Fruit fly (Drosophila melanogaster) whole organism, prepupa: ENCODE results near the gene CG7601.

ENCODE experiments used
- CG10631 ChIP-seq: fragments of 200-800 bp; sonication (Bioruptor generic); optimal IDR thresholded peaks from 2 replicates; lab custom pipeline; 2016; ENCODE audit warnings: missing biosample characterization, missing genetic modification characterization
- CG15336 ChIP-seq: fragments of 200-800 bp; sonication (Bioruptor generic); IDR thresholded peaks from 2 replicates; pipeline ENCODE4 v1.3.6; 2022; ENCODE audit warnings: missing biosample characterization, missing genetic modification characterization
- CG16779 ChIP-seq: fragments of 200-800 bp; sonication (Bioruptor generic); optimal IDR thresholded peaks from 3 replicates; lab custom pipeline; 2017; ENCODE audit warnings: missing biosample characterization, mild to moderate bottlenecking, missing genetic modification characterization
- CG3032 ChIP-seq: fragments of 200-800 bp; optimal IDR thresholded peaks from 2 replicates; lab custom pipeline; 2019; ENCODE audit warnings: missing biosample characterization, mild to moderate bottlenecking, missing genetic modification characterization, moderate library complexity
- CG31627 ChIP-seq: fragments of 200-800 bp; sonication (Bioruptor generic); optimal IDR thresholded peaks from 3 replicates; lab custom pipeline; 2016; ENCODE audit warnings: missing biosample characterization, missing genetic modification characterization
- Eip78C ChIP-seq: fragments of 200-800 bp; sonication (Bioruptor generic); peaks from one replicate; lab custom pipeline; 2016; ENCODE audit warnings: missing biosample characterization, missing genetic modification characterization
- Hr38 ChIP-seq: sonication (Bioruptor generic); optimal IDR thresholded peaks from 2 replicates; lab custom pipeline; 2016; ENCODE audit warnings: missing biosample characterization, missing genetic modification characterization
- OdsH ChIP-seq: fragments of 200-800 bp; sonication (Bioruptor generic); optimal IDR thresholded peaks from 3 replicates; lab custom pipeline; 2016; ENCODE audit warnings: missing biosample characterization, missing genetic modification characterization
- Sox14 ChIP-seq: fragments of 200-800 bp; sonication (Bioruptor generic); optimal IDR thresholded peaks from 3 replicates; lab custom pipeline; 2016; ENCODE audit warnings: missing biosample characterization, missing genetic modification characterization
- dsx ChIP-seq: fragments of 200-800 bp; optimal IDR thresholded peaks from 3 replicates; lab custom pipeline; 2019; ENCODE audit warnings: missing biosample characterization, mild to moderate bottlenecking, missing genetic modification characterization, moderate library complexity; ENCODE audit not compliant: poor library complexity, severe bottlenecking
- topi ChIP-seq: fragments of 200-800 bp; sonication (Bioruptor generic); optimal IDR thresholded peaks from 3 replicates; lab custom pipeline; 2016; ENCODE audit warnings: missing biosample characterization, missing genetic modification characterization
- vri ChIP-seq: fragments of 200-800 bp; sonication (Bioruptor generic); optimal IDR thresholded peaks from 3 replicates; lab custom pipeline; 2016; ENCODE audit warnings: missing biosample characterization, mild to moderate bottlenecking, missing genetic modification characterization

DNA sequence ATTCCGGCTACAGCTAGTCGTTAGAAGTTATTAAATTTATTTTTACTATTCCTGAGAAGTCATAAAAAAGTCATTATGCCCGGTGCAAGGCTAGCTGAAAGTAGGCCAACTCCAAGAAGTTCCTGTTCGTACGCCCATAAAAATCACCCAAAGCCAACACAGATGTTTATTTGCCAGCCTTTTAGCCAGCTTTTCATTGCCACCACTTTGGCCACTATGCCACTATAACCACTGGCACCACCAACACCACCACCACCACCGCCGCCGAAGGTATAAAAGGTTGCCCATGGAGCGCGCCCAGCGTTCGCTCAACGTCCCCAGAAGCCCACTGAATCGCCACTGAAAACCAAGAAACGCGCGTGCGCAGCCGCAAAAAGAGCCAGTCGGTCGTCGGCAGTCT lies 18.2 kb downstream of the CG7601 start, which contains the start of gene CG15506:
- no peak for TF ChIP-seq CG3032
- TF ChIP-seq CG15336 = 0 out of 2 replicates have a peak, but pooled peaks have one; percentile 7
- no peak for TF ChIP-seq CG10631 (GFP tag; lab: Kevin White, UChicago)
- TF ChIP-seq topi (GFP tag; lab: Kevin White, UChicago) = no peak
- TF ChIP-seq CG16779 (tag; lab: Kevin White, UChicago) = no peak
- TF ChIP-seq vri = no peak
- no peak for TF ChIP-seq Sox14 (GFP tag; lab: Kevin White, UChicago)
- TF ChIP-seq OdsH (GFP tag; lab: Kevin White, UChicago) = no peak
- TF ChIP-seq CG31627 (GFP tag; lab: Kevin White, UChicago) = no peak
- TF ChIP-seq dsx (GFP tag; lab: Kevin White, UChicago) = no peak
- TF ChIP-seq Hr38 = no peak
- no peak for TF ChIP-seq Eip78C (GFP tag; lab: Kevin White, UChicago)
